Worm (Caenorhabditis elegans): Measurements from ENCODE around the gene itm-2.

Gene itm-2

ce11 chrX:5407271-5407670, 37.7 kb upstream of the itm-2 start:
- TF ChIP-seq egrh-3 (GFP tag; IDR thresholded peaks at IDR 0.05): 0 out of 2 replicates have a peak, but pooled peaks have one; percentile 17
- TF ChIP-seq mes-4 (tag; optimal IDR thresholded peaks at IDR 0.05): peak; percentile 32
- TF ChIP-seq ceh-40 (GFP tag; IDR thresholded peaks at IDR 0.05): peak; percentile 48; the same call in 1 of the 2 replicates
- TF ChIP-seq attf-6 (GFP tag; IDR thresholded peaks at IDR 0.05): 0 out of 2 replicates have a peak, but pooled peaks have one; percentile 54
- TF ChIP-seq K11D2.4 (GFP tag; IDR thresholded peaks at IDR 0.05): no peak
- TF ChIP-seq B0261.1 (tag; optimal IDR thresholded peaks at IDR 0.05): peak; percentile 91
- TF ChIP-seq lag-1 (GFP tag; IDR thresholded peaks at IDR 0.05): no peak
- TF ChIP-seq aptf-2 (GFP tag; conservative IDR thresholded peaks at IDR 0.05): no peak
- TF ChIP-seq bed-2 (GFP tag; IDR thresholded peaks at IDR 0.05): no peak
- TF ChIP-seq zim-3 (tag; optimal IDR thresholded peaks at IDR 0.05): no peak
- TF ChIP-seq F23B12.7 (tag; optimal IDR thresholded peaks at IDR 0.05; ENCODE audit: insufficient read depth): peak; percentile 10
- peak; percentile 91 for TF ChIP-seq die-1 (tag; optimal IDR thresholded peaks at IDR 0.05)
- TF ChIP-seq ccch-3 (GFP tag; optimal IDR thresholded peaks at IDR 0.05): no peak
- no peak for TF ChIP-seq T26A5.8 (tag; optimal IDR thresholded peaks at IDR 0.05)
- TF ChIP-seq Y53G8AR.9 (GFP tag; conservative IDR thresholded peaks at IDR 0.05): no peak
- TF ChIP-seq attf-3 (GFP tag; conservative IDR thresholded peaks at IDR 0.05): no peak
- TF ChIP-seq madf-3 (GFP tag; IDR thresholded peaks at IDR 0.05): no peak
- no peak for TF ChIP-seq ZK185.1 (tag; optimal IDR thresholded peaks at IDR 0.05; ENCODE audit: poor library complexity, severe bottlenecking)
- TF ChIP-seq B0336.3 (GFP tag; IDR thresholded peaks at IDR 0.05): no peak
- TF ChIP-seq lsl-1 (GFP tag; optimal IDR thresholded peaks at IDR 0.05): no peak
- no peak for TF ChIP-seq fkh-3 (tag; optimal IDR thresholded peaks at IDR 0.05)
- no peak for TF ChIP-seq nfya-1 (tag; optimal IDR thresholded peaks at IDR 0.05; ENCODE audit: borderline replicate concordance, insufficient read depth)
- no peak for TF ChIP-seq pha-4 (tag; optimal IDR thresholded peaks at IDR 0.05)
- no peak for TF ChIP-seq hsf-1 (GFP tag; IDR thresholded peaks at IDR 0.05)
- peak; percentile 54 for TF ChIP-seq D2030.7 (GFP tag; IDR thresholded peaks at IDR 0.05)
- no peak for TF ChIP-seq madf-6 (GFP tag; IDR thresholded peaks at IDR 0.05)
- no peak for TF ChIP-seq ceh-91 (GFP tag; IDR thresholded peaks at IDR 0.05)
- no peak; the same call in 1 of the 2 replicates for TF ChIP-seq hmg-20 (GFP tag; IDR thresholded peaks at IDR 0.05)
- TF ChIP-seq ztf-25 (GFP tag; IDR thresholded peaks at IDR 0.05): 0 out of 2 replicates have a peak, but pooled peaks have one; percentile 51
- no peak for TF ChIP-seq ztf-3 (GFP tag; optimal IDR thresholded peaks at IDR 0.05)
- TF ChIP-seq dpff-1 (tag; optimal IDR thresholded peaks at IDR 0.05): no peak
- no peak for TF ChIP-seq mel-28 (tag; optimal IDR thresholded peaks at IDR 0.05; ENCODE audit: borderline replicate concordance)
- TF ChIP-seq sea-2 (GFP tag; IDR thresholded peaks at IDR 0.05): no peak
- peak; percentile 38 for TF ChIP-seq T07F8.4 (tag; optimal IDR thresholded peaks at IDR 0.05)
- TF ChIP-seq Y56A3A.18 (GFP tag; IDR thresholded peaks at IDR 0.05): no peak
- peak; percentile 39 for TF ChIP-seq snpc-1.3 (tag; optimal IDR thresholded peaks at IDR 0.05; ENCODE audit: insufficient read depth)
- no peak for TF ChIP-seq nhr-120 (GFP tag; IDR thresholded peaks at IDR 0.05)
- TF ChIP-seq ztf-26 (tag; optimal IDR thresholded peaks at IDR 0.05): no peak
- 0 out of 2 replicates have a peak, but pooled peaks have one; percentile 48 for TF ChIP-seq aptf-3 (GFP tag; IDR thresholded peaks at IDR 0.05)
- TF ChIP-seq lsy-27 (tag; optimal IDR thresholded peaks at IDR 0.05; ENCODE audit: borderline replicate concordance, insufficient read depth): no peak
- TF ChIP-seq pbrm-1 (GFP tag; IDR thresholded peaks at IDR 0.05): peak; percentile 51; the same call in 1 of the 2 replicates
- TF ChIP-seq tbp1 (GFP tag; optimal IDR thresholded peaks at IDR 0.05): peak; percentile 92
- TF ChIP-seq akir-1 (GFP tag; optimal IDR thresholded peaks at IDR 0.05): no peak
- TF ChIP-seq ets-4 (GFP tag; optimal IDR thresholded peaks at IDR 0.05): no peak
- TF ChIP-seq B0019.2 (GFP tag; conservative IDR thresholded peaks at IDR 0.05): no peak
- TF ChIP-seq chd-7 (tag; optimal IDR thresholded peaks at IDR 0.05): peak; percentile 20
- TF ChIP-seq dox-1 (GFP tag; IDR thresholded peaks at IDR 0.05): 0 out of 2 replicates have a peak, but pooled peaks have one; percentile 51
- TF ChIP-seq lin-26 (GFP tag; IDR thresholded peaks at IDR 0.05): peak; percentile 78

Measured in whole organism, young adult.